Fruit fly (Drosophila melanogaster) whole organism, prepupa: ENCODE results near the gene CG15818.

Experiments used
- CG10631 ChIP-seq: fragments of 200-800 bp; sonication (Bioruptor generic); optimal IDR thresholded peaks from 2 replicates; lab custom pipeline; 2016; ENCODE audit warnings: missing biosample characterization, missing genetic modification characterization
- CG10669 ChIP-seq: fragments of 200-800 bp; sonication (Bioruptor generic); optimal IDR thresholded peaks from 3 replicates; lab custom pipeline; 2018; ENCODE audit warnings: missing biosample characterization, mild to moderate bottlenecking, missing genetic modification characterization, moderate library complexity
- CG6276 ChIP-seq: fragments of 200-800 bp; sonication (Bioruptor generic); optimal IDR thresholded peaks from 2 replicates; lab custom pipeline; 2017; ENCODE audit warnings: missing biosample characterization, mild to moderate bottlenecking, missing genetic modification characterization
- CG6808 ChIP-seq: fragments of 200-800 bp; sonication (Bioruptor generic); optimal IDR thresholded peaks from 3 replicates; lab custom pipeline; 2017; ENCODE audit warnings: missing biosample characterization, missing genetic modification characterization, mild to moderate bottlenecking, moderate library complexity, missing genetic modification reagents
- CG8319 ChIP-seq: fragments of 200-800 bp; sonication (Bioruptor generic); optimal IDR thresholded peaks from 3 replicates; lab custom pipeline; 2016; ENCODE audit warnings: missing biosample characterization, missing genetic modification characterization
- Eip78C ChIP-seq: fragments of 200-800 bp; sonication (Bioruptor generic); peaks from one replicate; lab custom pipeline; 2016; ENCODE audit warnings: missing biosample characterization, missing genetic modification characterization
- Ets96B ChIP-seq: fragments of 200-800 bp; optimal IDR thresholded peaks from 2 replicates; lab custom pipeline; 2019; ENCODE audit warnings: missing biosample characterization, mild to moderate bottlenecking, missing genetic modification characterization, moderate library complexity
- Gug ChIP-seq: fragments of 200-800 bp; sonication (Bioruptor generic); IDR thresholded peaks from 2 replicates; pipeline ENCODE4 v1.3.6; 2022; ENCODE audit warnings: missing biosample characterization, missing genetic modification characterization
- Met ChIP-seq: fragments of 200-800 bp; sonication (Bioruptor generic); optimal IDR thresholded peaks from 3 replicates; lab custom pipeline; 2016; ENCODE audit warnings: missing biosample characterization, missing genetic modification characterization
- Sox102F ChIP-seq: fragments of 200-800 bp; sonication (Bioruptor generic); optimal IDR thresholded peaks from 2 replicates; lab custom pipeline; 2016; ENCODE audit warnings: missing biosample characterization, mild to moderate bottlenecking, missing genetic modification characterization
- achi ChIP-seq: fragments of 200-800 bp; sonication (Bioruptor generic); optimal IDR thresholded peaks from 3 replicates; lab custom pipeline; 2016; ENCODE audit warnings: missing biosample characterization, missing genetic modification characterization
- acj6 ChIP-seq: fragments of 200-800 bp; sonication (Bioruptor generic); optimal IDR thresholded peaks from 3 replicates; lab custom pipeline; 2016; ENCODE audit warnings: missing biosample characterization, missing genetic modification characterization
- dsx ChIP-seq: fragments of 200-800 bp; optimal IDR thresholded peaks from 3 replicates; lab custom pipeline; 2019; ENCODE audit warnings: missing biosample characterization, mild to moderate bottlenecking, missing genetic modification characterization, moderate library complexity; ENCODE audit not compliant: poor library complexity, severe bottlenecking
- esn ChIP-seq: fragments of 200-800 bp; sonication (Bioruptor generic); optimal IDR thresholded peaks from 2 replicates; lab custom pipeline; 2016; ENCODE audit warnings: missing biosample characterization, mild to moderate bottlenecking, missing genetic modification characterization, moderate library complexity
- fd59A ChIP-seq: fragments of 200-800 bp; sonication (Bioruptor generic); optimal IDR thresholded peaks from 2 replicates; lab custom pipeline; 2017; ENCODE audit warnings: missing biosample characterization, mild to moderate bottlenecking, missing genetic modification characterization, missing genetic modification reagents
- fd85E ChIP-seq: fragments of 200-800 bp; sonication (Bioruptor generic); optimal IDR thresholded peaks from 3 replicates; lab custom pipeline; 2016; ENCODE audit warnings: missing biosample characterization, missing genetic modification characterization
- pdm3 ChIP-seq: fragments of 200-800 bp; sonication (Bioruptor generic); optimal IDR thresholded peaks from 3 replicates; lab custom pipeline; 2016; ENCODE audit warnings: missing biosample characterization, missing genetic modification characterization
- salr ChIP-seq, 2 experiments: fragments of 200-800 bp; sonication (Bioruptor generic); optimal IDR thresholded peaks; 3 replicates each; lab custom pipeline; 2016 to 2018; ENCODE audit warnings: missing biosample characterization in 2 of 2, missing genetic modification characterization in 2 of 2, mild to moderate bottlenecking in 1 of 2
- svp ChIP-seq: fragments of 200-800 bp; sonication (Bioruptor generic); peaks from one replicate; lab custom pipeline; 2016; ENCODE audit warnings: missing biosample characterization, missing genetic modification characterization
- topi ChIP-seq: fragments of 200-800 bp; sonication (Bioruptor generic); optimal IDR thresholded peaks from 3 replicates; lab custom pipeline; 2016; ENCODE audit warnings: missing biosample characterization, missing genetic modification characterization
- vri ChIP-seq: fragments of 200-800 bp; sonication (Bioruptor generic); optimal IDR thresholded peaks from 3 replicates; lab custom pipeline; 2016; ENCODE audit warnings: missing biosample characterization, mild to moderate bottlenecking, missing genetic modification characterization

CG15818 gene

dm6 chr2L:7442929-7443328 lies 32.2 kb downstream of the CG15818 start:
- TF ChIP-seq Eip78C (GFP tag; lab: Kevin White, UChicago) (peak; percentile 41), topi (GFP tag; lab: Kevin White, UChicago) (no peak), fd59A (no peak), svp (GFP tag; lab: Kevin White, UChicago) (peak; percentile 11), Ets96B (tag; lab: Kevin White, UChicago) (no peak), pdm3 (no peak), Sox102F (GFP tag; lab: Kevin White, UChicago) (no peak), esn (GFP tag; lab: Kevin White, UChicago) (no peak), Met (no peak)

- TF ChIP-seq CG6276 (GFP tag; lab: Kevin White, UChicago) (peak; percentile 32), Gug (GFP tag; lab: Robert Waterston, UW) (no peak), topi (GFP tag; lab: Kevin White, UChicago) (no peak)
Observed at dm6 chr2L:7447820-7448219, 37.1 kb downstream of the CG15818 start.

dm6 chr2L:7448371-7448770 lies 37.7 kb downstream of the CG15818 start:
- TF ChIP-seq esn (GFP tag; lab: Kevin White, UChicago): no peak
- no peak for TF ChIP-seq CG8319 (GFP tag; lab: Kevin White, UChicago)
- no peak for TF ChIP-seq dsx (GFP tag; lab: Kevin White, UChicago)
- TF ChIP-seq svp (GFP tag; lab: Kevin White, UChicago): peak; percentile 95

dm6 chr2L:7450966-7451365 lies 40.3 kb downstream of the CG15818 start, which contains the start of gene santa-maria:
santa-maria (minus strand) TSS chr2L:7451244.
- TF ChIP-seq topi (GFP tag; lab: Kevin White, UChicago) (no peak), svp (GFP tag; lab: Kevin White, UChicago) (peak; percentile 32), CG10669 (no peak), Eip78C (GFP tag; lab: Kevin White, UChicago) (peak; percentile 19), vri (GFP tag; lab: Kevin White, UChicago) (peak; percentile 17)

dm6 chr2L:7452093-7452492 lies 41.4 kb downstream of the CG15818 start:
- TF ChIP-seq achi (GFP tag; lab: Kevin White, UChicago) (no peak), CG6808 (GFP tag; lab: Kevin White, UChicago) (no peak), acj6 (no peak), Gug (GFP tag; lab: Robert Waterston, UW) (no peak), CG10631 (GFP tag; lab: Kevin White, UChicago) (no peak), esn (GFP tag; lab: Kevin White, UChicago) (no peak), fd85E (GFP tag; lab: Kevin White, UChicago) (no peak)

dm6 chr2L:7454112-7454511 lies 43.4 kb downstream of the CG15818 start, which contains the start of gene Gr28a:
Gr28a (minus strand) TSS chr2L:7454212.
- TF ChIP-seq svp (GFP tag; lab: Kevin White, UChicago): peak; percentile 11
- no peak for TF ChIP-seq salr (GFP tag; optimal IDR thresholded peaks at IDR 0.05; lab: Kevin White, UChicago)
